Fruit fly (Drosophila melanogaster) whole organism, adult: ENCODE results near the gene CG7182.

ENCODE experiments used
- CG12768 ChIP-seq: fragments of 200-800 bp; sonication (Bioruptor generic); optimal IDR thresholded peaks from 2 replicates; lab custom pipeline; 2017; ENCODE audit warnings: missing biosample characterization, missing genetic modification characterization, mild to moderate bottlenecking, moderate library complexity, missing genetic modification reagents
- Mnt ChIP-seq: fragments of 200-800 bp; sonication (Bioruptor generic); optimal IDR thresholded peaks from 2 replicates; lab custom pipeline; 2016; ENCODE audit warnings: missing biosample characterization, mild to moderate bottlenecking, missing genetic modification characterization
- cic ChIP-seq: fragments of 200-800 bp; sonication (Bioruptor generic); optimal IDR thresholded peaks from 2 replicates; lab custom pipeline; 2017; ENCODE audit warnings: missing biosample characterization, mild to moderate bottlenecking, missing genetic modification characterization, moderate library complexity
- cnc ChIP-seq, 2 experiments: fragments of >200 bp; optimal IDR thresholded peaks; 2 replicates each; lab custom pipeline; 2017
- ovo ChIP-seq: fragments of 200-800 bp; sonication (Bioruptor generic); optimal IDR thresholded peaks from 2 replicates; lab custom pipeline; 2016; ENCODE audit warnings: missing biosample characterization, missing genetic modification characterization
- pad ChIP-seq: fragments of 200-800 bp; sonication (Bioruptor generic); optimal IDR thresholded peaks from 3 replicates; lab custom pipeline; 2017; ENCODE audit warnings: missing biosample characterization, missing genetic modification characterization, mild to moderate bottlenecking, moderate library complexity, missing genetic modification reagents

DNA sequence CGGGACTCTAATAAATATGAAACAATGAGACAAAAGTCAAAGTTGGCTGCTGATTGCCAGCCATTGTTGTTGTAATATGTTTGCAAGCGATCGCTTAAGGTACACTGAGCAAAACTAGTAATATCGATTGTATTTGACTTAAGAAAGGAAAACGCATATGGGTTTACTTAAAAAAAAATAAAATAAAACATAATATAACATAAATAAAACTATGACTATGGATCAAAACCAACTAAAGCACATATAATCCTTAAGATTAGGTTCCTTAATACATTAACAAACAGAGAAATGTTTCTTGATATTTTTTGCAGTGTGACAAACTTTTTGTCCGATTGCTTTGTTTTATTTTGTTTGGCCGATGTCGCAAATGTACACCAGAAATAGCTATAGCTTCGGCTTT lies 12.6 kb downstream of the CG7182 start:
- TF ChIP-seq CG12768 (GFP tag; lab: Kevin White, UChicago): no peak
- TF ChIP-seq cic (GFP tag; lab: Kevin White, UChicago): no peak
- no peak for TF ChIP-seq pad
- TF ChIP-seq cnc (optimal IDR thresholded peaks at IDR 0.05; lab: Kevin White, UChicago): no peak
- TF ChIP-seq ovo: no peak
- no peak for TF ChIP-seq Mnt (GFP tag; lab: Kevin White, UChicago)
